Fruit fly (Drosophila melanogaster) whole organism, embryonic: ENCODE results near the gene dmGlut.

Source experiments
- C15 ChIP-seq: fragments of 200-800 bp; sonication (Bioruptor generic); IDR thresholded peaks from 3 replicates; pipeline ENCODE4 v1.3.6; 2022; ENCODE audit warnings: missing biosample characterization, missing genetic modification characterization
- CG10147 ChIP-seq: fragments of 200-800 bp; sonication (Bioruptor generic); optimal IDR thresholded peaks from 2 replicates; lab custom pipeline; 2019; ENCODE audit warnings: missing biosample characterization, mild to moderate bottlenecking, missing genetic modification characterization, moderate library complexity
- CG10366 ChIP-seq: fragments of 200-800 bp; sonication (Bioruptor generic); IDR thresholded peaks from 2 replicates; pipeline ENCODE4 v1.3.6; 2022; ENCODE audit warnings: missing biosample characterization, missing genetic modification characterization
- CG14860 ChIP-seq: fragments of 200-800 bp; sonication (Bioruptor generic); IDR thresholded peaks from 3 replicates; pipeline ENCODE4 v1.3.6; 2022; ENCODE audit warnings: missing biosample characterization, missing genetic modification characterization; ENCODE audit not compliant: partially characterized antibody
- CG17328 ChIP-seq: fragments of 200-800 bp; sonication (Bioruptor generic); IDR thresholded peaks from 2 replicates; pipeline ENCODE4 v1.3.6; 2022; ENCODE audit warnings: missing biosample characterization, missing genetic modification characterization
- CG2199 ChIP-seq: fragments of 200-800 bp; sonication (Bioruptor generic); IDR thresholded peaks from 3 replicates; pipeline ENCODE4 v1.3.6; 2022; ENCODE audit warnings: missing biosample characterization, missing genetic modification characterization
- CG3065 ChIP-seq: fragments of 200-800 bp; sonication (Bioruptor generic); optimal IDR thresholded peaks from 2 replicates; lab custom pipeline; 2016; ENCODE audit warnings: missing biosample characterization, missing genetic modification characterization
- CG31365 ChIP-seq: fragments of 200-800 bp; sonication (Bioruptor generic); optimal IDR thresholded peaks from 2 replicates; lab custom pipeline; 2018; ENCODE audit warnings: missing biosample characterization, mild to moderate bottlenecking, missing genetic modification characterization
- CG33557 ChIP-seq: fragments of 200-800 bp; sonication (Bioruptor generic); optimal IDR thresholded peaks from 2 replicates; lab custom pipeline; 2019; ENCODE audit warnings: missing biosample characterization, mild to moderate bottlenecking, missing genetic modification characterization, moderate library complexity
- CG3407 ChIP-seq: fragments of 200-800 bp; sonication (Bioruptor generic); optimal IDR thresholded peaks from 2 replicates; lab custom pipeline; 2018; ENCODE audit warnings: missing biosample characterization, mild to moderate bottlenecking, missing genetic modification characterization
- CG3847 ChIP-seq: fragments of 200-800 bp; sonication (Bioruptor generic); IDR thresholded peaks from 2 replicates; pipeline ENCODE4 v1.3.6; 2022; ENCODE audit warnings: missing biosample characterization, missing genetic modification characterization
- CG4707 ChIP-seq: fragments of 200-800 bp; sonication (Bioruptor generic); optimal IDR thresholded peaks from 2 replicates; lab custom pipeline; 2018; ENCODE audit warnings: missing biosample characterization, mild to moderate bottlenecking, missing genetic modification characterization, moderate library complexity
- CG4820 ChIP-seq: fragments of 200-800 bp; sonication (Bioruptor generic); optimal IDR thresholded peaks from 3 replicates; lab custom pipeline; 2016; ENCODE audit warnings: missing biosample characterization, missing genetic modification characterization
- CG6654 ChIP-seq: fragments of 200-800 bp; sonication (Bioruptor generic); optimal IDR thresholded peaks from 2 replicates; lab custom pipeline; 2017; ENCODE audit warnings: missing biosample characterization, mild to moderate bottlenecking, missing genetic modification characterization
- CG9609 ChIP-seq: fragments of 200-800 bp; sonication (Bioruptor generic); optimal IDR thresholded peaks from 3 replicates; lab custom pipeline; 2016; ENCODE audit warnings: missing biosample characterization, missing genetic modification characterization
- CG9817 ChIP-seq: fragments of 200-800 bp; sonication (Bioruptor generic); optimal IDR thresholded peaks from 2 replicates; lab custom pipeline; 2018; ENCODE audit warnings: missing biosample characterization, mild to moderate bottlenecking, missing genetic modification characterization, moderate library complexity
- Camta ChIP-seq: fragments of 200-800 bp; sonication (Bioruptor generic); optimal IDR thresholded peaks from 2 replicates; lab custom pipeline; 2016; ENCODE audit warnings: missing biosample characterization, missing genetic modification characterization
- Dip3 ChIP-seq: fragments of 200-800 bp; sonication (Bioruptor generic); optimal IDR thresholded peaks from 3 replicates; lab custom pipeline; 2016; ENCODE audit warnings: missing biosample characterization, missing genetic modification characterization
- Doc2 ChIP-seq: fragments of 200-800 bp; sonication (Bioruptor generic); IDR thresholded peaks from 2 replicates; pipeline ENCODE4 v1.3.6; 2022; ENCODE audit warnings: missing biosample characterization, missing genetic modification characterization
- E2f2 ChIP-seq: fragments of 200-800 bp; sonication (Bioruptor generic); IDR thresholded peaks from 2 replicates; pipeline ENCODE4 v1.3.6; 2022; ENCODE audit warnings: missing biosample characterization, missing genetic modification characterization
- HmgZ ChIP-seq: fragments of 200-800 bp; sonication (Bioruptor generic); optimal IDR thresholded peaks from 2 replicates; lab custom pipeline; 2018; ENCODE audit warnings: missing biosample characterization, mild to moderate bottlenecking, missing genetic modification characterization
- Hr78 ChIP-seq, 2 experiments: fragments of 200-800 bp in 1 of 2; fragments of >200 bp in 1 of 2; sonication (Bioruptor generic) in 1 of 2; optimal IDR thresholded peaks; 2 replicates each; lab custom pipeline; 2017 to 2019; ENCODE audit warnings: missing biosample characterization in 2 of 2, missing genetic modification characterization in 2 of 2, mild to moderate bottlenecking in 1 of 2, moderate library complexity in 1 of 2
- Hsf ChIP-seq: fragments of 200-800 bp; sonication (Bioruptor generic); optimal IDR thresholded peaks from 3 replicates; lab custom pipeline; 2016; ENCODE audit warnings: missing biosample characterization, missing genetic modification characterization
- NC2β ChIP-seq: fragments of 200-800 bp; sonication (Bioruptor generic); optimal IDR thresholded peaks from 2 replicates; lab custom pipeline; 2016; ENCODE audit warnings: missing biosample characterization, missing genetic modification characterization
- Nf-YC ChIP-seq: fragments of 200-800 bp; optimal IDR thresholded peaks from 3 replicates; lab custom pipeline; 2019; ENCODE audit warnings: missing biosample characterization, mild to moderate bottlenecking, missing genetic modification characterization, moderate library complexity
- Ravus ChIP-seq: fragments of 200-800 bp; sonication (Bioruptor generic); IDR thresholded peaks from 2 replicates; pipeline ENCODE4 v1.3.6; 2022; ENCODE audit warnings: missing biosample characterization, missing genetic modification characterization
- Sry-δ ChIP-seq: fragments of 200-800 bp; sonication (Bioruptor generic); optimal IDR thresholded peaks from 2 replicates; lab custom pipeline; 2016; ENCODE audit warnings: missing biosample characterization, missing genetic modification characterization
- Tbp ChIP-seq: fragments of >200 bp; optimal IDR thresholded peaks from 2 replicates; lab custom pipeline; 2018; ENCODE audit warnings: missing biosample characterization, missing genetic modification characterization
- Trl ChIP-seq, 3 experiments: fragments of >200 bp in 2 of 3; fragments of 200-800 bp in 1 of 3; sonication (Bioruptor generic) in 1 of 3; optimal IDR thresholded peaks; 2 replicates in 1 of 3; 3 replicates in 2 of 3; lab custom pipeline; 2016 to 2017; ENCODE audit warnings: missing biosample characterization in 1 of 3, missing genetic modification characterization in 1 of 3
- Usf ChIP-seq: fragments of 200-800 bp; sonication (Bioruptor generic); optimal IDR thresholded peaks from 2 replicates; lab custom pipeline; 2017; ENCODE audit warnings: missing genotype, missing biosample characterization, missing genetic modification characterization
- abd-A ChIP-seq: fragments of 200-800 bp; sonication (Bioruptor generic); optimal IDR thresholded peaks from 3 replicates; lab custom pipeline; 2019; ENCODE audit warnings: missing biosample characterization, mild to moderate bottlenecking, missing genetic modification characterization, moderate library complexity
- al ChIP-seq: fragments of 200-800 bp; sonication (Bioruptor generic); IDR thresholded peaks from 2 replicates; pipeline ENCODE4 v1.3.6; 2022; ENCODE audit warnings: missing biosample characterization, missing genetic modification characterization
- ap ChIP-seq: fragments of 200-800 bp; sonication (Bioruptor generic); IDR thresholded peaks from 2 replicates; pipeline ENCODE4 v1.3.6; 2022; ENCODE audit warnings: missing biosample characterization, missing genetic modification characterization
- chn ChIP-seq: fragments of 200-800 bp; sonication (Bioruptor generic); optimal IDR thresholded peaks from 2 replicates; lab custom pipeline; 2016; ENCODE audit warnings: missing biosample characterization, missing genetic modification characterization
- dpn ChIP-seq, 2 experiments: fragments of 200-800 bp; sonication (Bioruptor generic); optimal IDR thresholded peaks; 3 replicates each; lab custom pipeline; 2016; ENCODE audit warnings: missing biosample characterization in 2 of 2, missing genetic modification characterization in 2 of 2
- dysf ChIP-seq: fragments of 200-800 bp; sonication (Bioruptor generic); IDR thresholded peaks from 3 replicates; pipeline ENCODE4 v1.3.6; 2022; ENCODE audit warnings: missing biosample characterization, missing genetic modification characterization
- gro ChIP-seq: fragments of 200-800 bp; sonication (Bioruptor generic); optimal IDR thresholded peaks from 2 replicates; lab custom pipeline; 2016; ENCODE audit warnings: missing biosample characterization, missing genetic modification characterization
- gsb-n ChIP-seq: fragments of 200-800 bp; sonication (Bioruptor generic); optimal IDR thresholded peaks from 3 replicates; lab custom pipeline; 2018; ENCODE audit warnings: missing biosample characterization, mild to moderate bottlenecking, missing genetic modification characterization
- hbn ChIP-seq: fragments of 200-800 bp; sonication (Bioruptor generic); IDR thresholded peaks from 2 replicates; pipeline ENCODE4 v1.3.6; 2022; ENCODE audit warnings: missing biosample characterization, missing genetic modification characterization; ENCODE audit not compliant: partially characterized antibody
- her ChIP-seq: fragments of 200-800 bp; sonication (Bioruptor generic); optimal IDR thresholded peaks from 2 replicates; lab custom pipeline; 2016; ENCODE audit warnings: missing biosample characterization, missing genetic modification characterization
- prd ChIP-seq, 3 experiments: fragments of >200 bp in 2 of 3; fragments of 200-800 bp in 1 of 3; sonication (Bioruptor generic) in 1 of 3; optimal IDR thresholded peaks in 2 of 3; IDR thresholded peaks in 1 of 3; 2 replicates in 2 of 3; 3 replicates in 1 of 3; pipeline versions ENCODE4 v1.3.6 to Lab custom; 2017 to 2022; ENCODE audit warnings: missing biosample characterization in 1 of 3, missing genetic modification characterization in 1 of 3
- pros ChIP-seq: fragments of 200-800 bp; sonication (Bioruptor generic); optimal IDR thresholded peaks from 3 replicates; lab custom pipeline; 2019; ENCODE audit warnings: missing biosample characterization, mild to moderate bottlenecking, missing genetic modification characterization, moderate library complexity
- pum ChIP-seq: fragments of 200-800 bp; sonication (Bioruptor generic); optimal IDR thresholded peaks from 2 replicates; lab custom pipeline; 2016; ENCODE audit warnings: missing biosample characterization, missing genetic modification characterization
- rib ChIP-seq: fragments of 200-800 bp; sonication (Bioruptor generic); IDR thresholded peaks from 2 replicates; pipeline ENCODE4 v1.3.6; 2022; ENCODE audit warnings: missing biosample characterization, missing genetic modification characterization
- ro ChIP-seq: fragments of 200-800 bp; sonication (Bioruptor generic); IDR thresholded peaks from 2 replicates; pipeline ENCODE4 v1.3.6; 2022; ENCODE audit warnings: missing biosample characterization, missing genetic modification characterization
- run ChIP-seq: fragments of 200-800 bp; sonication (Bioruptor generic); optimal IDR thresholded peaks from 3 replicates; lab custom pipeline; 2018; ENCODE audit warnings: missing biosample characterization, mild to moderate bottlenecking, missing genetic modification characterization
- salm ChIP-seq: fragments of 200-800 bp; sonication (Bioruptor generic); optimal IDR thresholded peaks from 2 replicates; lab custom pipeline; 2018; ENCODE audit warnings: missing biosample characterization, mild to moderate bottlenecking, missing genetic modification characterization
- slbo ChIP-seq: fragments of 200-800 bp; sonication (Bioruptor generic); IDR thresholded peaks from 2 replicates; pipeline ENCODE4 v1.3.6; 2022; ENCODE audit warnings: missing biosample characterization, missing genetic modification characterization
- tio ChIP-seq: fragments of 200-800 bp; sonication (Bioruptor generic); optimal IDR thresholded peaks from 2 replicates; lab custom pipeline; 2017; ENCODE audit warnings: missing biosample characterization, missing genetic modification characterization, inconsistent platforms
- vvl ChIP-seq: fragments of 200-800 bp; sonication (Bioruptor generic); IDR thresholded peaks from 2 replicates; pipeline ENCODE4 v1.3.6; 2022; ENCODE audit warnings: missing biosample characterization, missing genetic modification characterization

Gene dmGlut

DNA sequence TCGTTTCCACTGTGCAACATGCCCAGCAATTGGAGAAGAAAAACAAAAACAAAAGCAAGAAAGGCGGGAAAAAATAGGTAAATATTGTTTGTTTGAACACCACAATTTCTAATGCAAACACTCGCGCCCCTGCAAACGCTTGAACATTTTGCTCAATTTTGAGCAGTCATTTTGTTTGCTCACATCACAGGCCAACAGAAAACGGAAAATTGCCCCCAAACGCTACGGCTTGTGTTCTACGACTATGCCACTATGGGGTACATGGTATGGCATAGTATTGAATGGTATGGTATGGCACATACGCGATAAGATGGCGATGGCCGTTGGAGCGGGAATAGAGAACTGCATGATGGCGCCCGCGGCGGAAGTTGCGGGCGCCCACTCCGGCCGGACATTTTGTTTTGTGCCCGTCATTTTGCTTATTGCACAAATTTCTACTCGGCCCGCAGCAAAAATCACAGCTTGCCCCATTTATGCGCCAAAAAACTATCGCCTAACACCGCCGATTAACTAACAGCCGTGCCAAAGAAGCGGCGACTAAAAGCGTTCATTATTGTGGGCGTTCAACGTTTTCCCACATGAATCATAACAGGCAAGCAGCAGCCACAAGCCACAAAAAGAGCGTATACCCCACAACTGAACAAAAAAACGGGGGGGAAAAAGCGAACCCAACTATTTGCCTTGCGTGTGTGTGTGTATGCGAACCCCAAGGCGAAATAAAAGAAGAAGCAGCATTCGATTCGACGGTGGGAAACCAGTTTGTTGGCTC, 22.8 kb upstream of the dmGlut start (continued):
- no peak for TF ChIP-seq dysf (GFP tag; lab: Robert Waterston, UW)
- peak; percentile 77 for TF ChIP-seq salm (tag; lab: Kevin White, UChicago)
- no peak for TF ChIP-seq Hr78 (GFP tag; optimal IDR thresholded peaks at IDR 0.05; lab: Kevin White, UChicago)
- peak; percentile 69 for TF ChIP-seq her (GFP tag; lab: Kevin White, UChicago)
- peak; percentile 13 for TF ChIP-seq CG4820
- TF ChIP-seq tio (GFP tag; lab: Kevin White, UChicago) = no peak
- TF ChIP-seq chn (GFP tag; lab: Kevin White, UChicago) = peak; percentile 30
- TF ChIP-seq run = peak; percentile 77
- TF ChIP-seq vvl (GFP tag; lab: Robert Waterston, UW) = no peak
- TF ChIP-seq CG9817 (tag; lab: Kevin White, UChicago) = peak; percentile 12
- TF ChIP-seq al (GFP tag; lab: Robert Waterston, UW) = no peak
- peak; percentile 88 for TF ChIP-seq CG4707 (GFP tag; lab: Kevin White, UChicago)
- TF ChIP-seq Sry-δ (GFP tag; lab: Kevin White, UChicago) = no peak
- no peak for TF ChIP-seq Hsf
- TF ChIP-seq CG3847 (GFP tag; lab: Robert Waterston, UW) = no peak
- no peak for TF ChIP-seq Nf-YC
- peak; percentile 93 for TF ChIP-seq CG3407 (GFP tag; lab: Kevin White, UChicago)
- TF ChIP-seq hbn (GFP tag; lab: Robert Waterston, UW) = no peak
- TF ChIP-seq NC2β (GFP tag; lab: Kevin White, UChicago) = peak; percentile 70
- TF ChIP-seq CG3065 (GFP tag; lab: Kevin White, UChicago) = peak; percentile 85
- peak; percentile 77 for TF ChIP-seq CG31365
- TF ChIP-seq abd-A (tag; lab: Kevin White, UChicago) = peak; percentile 97
- TF ChIP-seq Camta = peak; percentile 72
- TF ChIP-seq Dip3 = peak; percentile 37
- no peak for TF ChIP-seq ap (GFP tag; lab: Robert Waterston, UW)
- peak; percentile 66 for TF ChIP-seq gsb-n
- TF ChIP-seq pros (GFP tag; lab: Kevin White, UChicago) = peak; percentile 62
- no peak for TF ChIP-seq ro (GFP tag; lab: Robert Waterston, UW)
- peak; percentile 26 for TF ChIP-seq CG6654 (GFP tag; lab: Kevin White, UChicago)
- TF ChIP-seq Trl (optimal IDR thresholded peaks at IDR 0.05; lab: Kevin White, UChicago) = no peak
- peak; percentile 79 for TF ChIP-seq Trl (GFP tag; optimal IDR thresholded peaks at IDR 0.05; lab: Kevin White, UChicago)
- TF ChIP-seq rib (GFP tag; lab: Robert Waterston, UW) = no peak
- no peak for TF ChIP-seq CG14860 (GFP tag; lab: Robert Waterston, UW)
- no peak for TF ChIP-seq Ravus
- TF ChIP-seq pum (GFP tag; lab: Kevin White, UChicago) = no peak
- no peak for TF ChIP-seq Usf (GFP tag; lab: Kevin White, UChicago)
- TF ChIP-seq gro = peak; percentile 42
- TF ChIP-seq prd (optimal IDR thresholded peaks at IDR 0.05; lab: Kevin White, UChicago) = no peak
- TF ChIP-seq prd (GFP tag; IDR thresholded peaks at IDR 0.05; lab: Robert Waterston, UW) = no peak
- peak; percentile 56 for TF ChIP-seq HmgZ (tag; lab: Kevin White, UChicago)
- no peak for TF ChIP-seq CG10366 (GFP tag; lab: Robert Waterston, UW)
- peak; percentile 33 to 50 for TF ChIP-seq dpn (GFP tag; optimal IDR thresholded peaks at IDR 0.05; lab: Kevin White, UChicago)
- no peak for TF ChIP-seq E2f2 (GFP tag; lab: Robert Waterston, UW)
- TF ChIP-seq CG9609 (GFP tag; lab: Kevin White, UChicago) = peak; percentile 18
- peak; percentile 93 for TF ChIP-seq CG33557 (GFP tag; lab: Kevin White, UChicago)
- TF ChIP-seq CG10147 = peak; percentile 39
- TF ChIP-seq CG17328 = no peak
- no peak for TF ChIP-seq Doc2 (GFP tag; lab: Robert Waterston, UW)
- no peak for TF ChIP-seq C15 (GFP tag; lab: Robert Waterston, UW)
- no peak for TF ChIP-seq CG2199 (GFP tag; lab: Robert Waterston, UW)
- no peak for TF ChIP-seq slbo
- no peak for TF ChIP-seq Tbp (GFP tag; lab: Kevin White, UChicago)
